Worm (Caenorhabditis elegans): ENCODE results near the gene K09F6.9.

DNA sequence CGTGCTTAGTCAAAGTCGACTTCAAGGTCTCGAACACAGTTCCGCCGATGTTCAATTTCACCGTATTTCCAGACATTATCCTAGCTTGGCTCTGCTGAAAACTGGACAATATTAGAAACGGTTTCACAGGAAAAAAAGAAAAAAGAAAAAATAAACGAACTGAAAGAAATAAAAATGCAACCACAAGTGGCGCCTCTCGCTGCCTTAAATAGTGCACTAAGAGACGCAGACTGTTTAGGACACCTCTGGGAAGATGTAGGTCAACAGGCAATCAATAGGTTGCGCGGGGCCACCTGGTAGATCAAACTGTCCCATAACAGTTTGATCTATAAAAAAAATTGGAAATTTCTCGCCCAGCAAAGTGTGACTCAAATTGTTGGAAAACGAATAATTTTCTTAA is 16.2 kb upstream of the K09F6.9 start, which contains the start of gene B0281.4:
- TF ChIP-seq nhr-11 (tag; optimal IDR thresholded peaks at IDR 0.05), result no peak
- no peak for TF ChIP-seq fkh-10 (GFP tag; optimal IDR thresholded peaks at IDR 0.05)
- TF ChIP-seq ceh-14 (tag; optimal IDR thresholded peaks at IDR 0.05), result no peak
- no peak for TF ChIP-seq sox-4 (tag; optimal IDR thresholded peaks at IDR 0.05)

Measured in whole organism, late embryonic.